Fruit fly (Drosophila melanogaster) whole organism, wandering third instar larva: ENCODE results near the gene CG43355.

Experiments
- Abd-B ChIP-seq: fragments of >200 bp; optimal IDR thresholded peaks from 2 replicates; lab custom pipeline; 2017; ENCODE audit warnings: missing biosample characterization, missing genetic modification characterization
- CG32264 ChIP-seq: fragments of 200-800 bp; sonication (Bioruptor generic); optimal IDR thresholded peaks from 2 replicates; lab custom pipeline; 2016; ENCODE audit warnings: missing biosample characterization, missing genetic modification characterization
- CG9705 ChIP-seq: fragments of 200-800 bp; sonication (Bioruptor generic); optimal IDR thresholded peaks from 2 replicates; lab custom pipeline; 2018; ENCODE audit warnings: missing biosample characterization, mild to moderate bottlenecking, missing genetic modification characterization
- CrebA ChIP-seq: fragments of 200-800 bp; sonication (Bioruptor generic); optimal IDR thresholded peaks from 2 replicates; lab custom pipeline; 2016; ENCODE audit warnings: missing biosample characterization, mild to moderate bottlenecking, missing genetic modification characterization, borderline replicate concordance
- Dfd ChIP-seq: fragments of >200 bp; optimal IDR thresholded peaks from 2 replicates; lab custom pipeline; 2017; ENCODE audit warnings: missing biosample characterization, missing genetic modification characterization
- Dif ChIP-seq: fragments of 200-275, 200-300 bp; sonication (Bioruptor generic); optimal IDR thresholded peaks from 2 replicates; lab custom pipeline; 2018; ENCODE audit warnings: missing biosample characterization, missing genetic modification characterization; ENCODE audit not compliant: partially characterized antibody
- GATAd ChIP-seq: sonication (Bioruptor generic); optimal IDR thresholded peaks from 2 replicates; lab custom pipeline; 2016; ENCODE audit warnings: missing biosample characterization, missing genetic modification characterization
- HLH106 ChIP-seq: fragments of 200-800 bp; optimal IDR thresholded peaks from 3 replicates; lab custom pipeline; 2019; ENCODE audit warnings: missing biosample characterization, mild to moderate bottlenecking, missing genetic modification characterization, moderate library complexity
- Hnf4 ChIP-seq: fragments of 200-800 bp; sonication (Bioruptor generic); optimal IDR thresholded peaks from 2 replicates; lab custom pipeline; 2016; ENCODE audit warnings: missing biosample characterization, mild to moderate bottlenecking, missing genetic modification characterization
- Hr78 ChIP-seq: fragments of >200 bp; optimal IDR thresholded peaks from 2 replicates; lab custom pipeline; 2017; ENCODE audit warnings: missing biosample characterization, missing genetic modification characterization
- Hr83 ChIP-seq: fragments of 200-300 bp; sonication (Bioruptor generic); optimal IDR thresholded peaks from 2 replicates; lab custom pipeline; 2016; ENCODE audit warnings: missing biosample characterization, mild to moderate bottlenecking, missing genetic modification characterization, moderate library complexity; ENCODE audit not compliant: poor library complexity, severe bottlenecking
- Jra ChIP-seq: sonication (Bioruptor generic); optimal IDR thresholded peaks from 2 replicates; lab custom pipeline; 2016; ENCODE audit warnings: missing biosample characterization, missing genetic modification characterization
- Mio ChIP-seq: sonication (Bioruptor generic); optimal IDR thresholded peaks from 2 replicates; lab custom pipeline; 2016; ENCODE audit warnings: missing biosample characterization, missing genetic modification characterization
- Myc ChIP-seq: fragments of >200 bp; optimal IDR thresholded peaks from 2 replicates; lab custom pipeline; 2017
- N ChIP-seq: fragments of >200 bp; optimal IDR thresholded peaks from 2 replicates; lab custom pipeline; 2018; ENCODE audit warnings: missing biosample characterization, missing external identifiers, missing genetic modification characterization
- OdsH ChIP-seq: fragments of 200-800 bp; sonication (Bioruptor generic); optimal IDR thresholded peaks from 2 replicates; lab custom pipeline; 2016; ENCODE audit warnings: missing biosample characterization, mild to moderate bottlenecking, missing genetic modification characterization
- Rel ChIP-seq, 2 experiments: fragments of 200-800 bp; sonication (Bioruptor generic) in 1 of 2; optimal IDR thresholded peaks; 2 replicates in 1 of 2; 3 replicates in 1 of 2; lab custom pipeline; 2016 to 2019; ENCODE audit warnings: mild to moderate bottlenecking in 2 of 2, missing biosample characterization in 2 of 2, missing genetic modification characterization in 2 of 2, moderate library complexity in 1 of 2
- Vsx2 ChIP-seq: fragments of 200-300, 225-300 bp; sonication (Bioruptor generic); optimal IDR thresholded peaks from 2 replicates; lab custom pipeline; 2018; ENCODE audit warnings: missing biosample characterization, missing genetic modification characterization; ENCODE audit not compliant: partially characterized antibody
- br ChIP-seq: fragments of 200-800 bp; sonication (Bioruptor generic); optimal IDR thresholded peaks from 2 replicates; lab custom pipeline; 2016; ENCODE audit warnings: missing biosample characterization, missing genetic modification characterization
- brk ChIP-seq: fragments of 200-800 bp; sonication (Bioruptor generic); optimal IDR thresholded peaks from 2 replicates; lab custom pipeline; 2016; ENCODE audit warnings: missing biosample characterization, mild to moderate bottlenecking, missing genetic modification characterization
- dl ChIP-seq, 2 experiments: fragments of 175-275, 200-275 bp in 1 of 2; fragments of 200-275 bp in 1 of 2; sonication (Bioruptor generic); optimal IDR thresholded peaks; lab custom pipeline; 2018; ENCODE audit warnings: mild to moderate bottlenecking in 2 of 2, missing biosample characterization in 2 of 2, missing genetic modification characterization in 2 of 2, moderate library complexity in 2 of 2; ENCODE audit not compliant: partially characterized antibody in 2 of 2, insufficient read depth in 1 of 2
- dmrt93B ChIP-seq: fragments of 200-800 bp; sonication (Bioruptor generic); optimal IDR thresholded peaks from 2 replicates; lab custom pipeline; 2018; ENCODE audit warnings: missing biosample characterization, mild to moderate bottlenecking, missing genetic modification characterization
- dsf ChIP-seq: sonication (Bioruptor generic); optimal IDR thresholded peaks from 2 replicates; lab custom pipeline; 2016; ENCODE audit warnings: missing biosample characterization, missing genetic modification characterization, borderline replicate concordance
- ey ChIP-seq: fragments of 200-800 bp; sonication (Bioruptor generic); optimal IDR thresholded peaks from 2 replicates; lab custom pipeline; 2016; ENCODE audit warnings: missing biosample characterization, missing genetic modification characterization
- foxo ChIP-seq, 2 experiments: fragments of 200-800 bp; sonication (Bioruptor generic); optimal IDR thresholded peaks; 2 replicates in 1 of 2; 3 replicates in 1 of 2; lab custom pipeline; 2016 to 2017; ENCODE audit warnings: missing biosample characterization in 2 of 2, missing genetic modification characterization in 2 of 2
- fru ChIP-seq: fragments of 200-800 bp; sonication (Bioruptor generic); optimal IDR thresholded peaks from 3 replicates; lab custom pipeline; 2016; ENCODE audit warnings: missing biosample characterization, mild to moderate bottlenecking, missing genetic modification characterization
- h ChIP-seq: fragments of 200-800 bp; sonication (Bioruptor generic); optimal IDR thresholded peaks from 3 replicates; lab custom pipeline; 2016; ENCODE audit warnings: missing biosample characterization, mild to moderate bottlenecking, missing genetic modification characterization
- jim ChIP-seq: fragments of 175-275, 200-325 bp; sonication (Bioruptor generic); optimal IDR thresholded peaks from 2 replicates; lab custom pipeline; 2016; ENCODE audit warnings: missing biosample characterization, mild to moderate bottlenecking, missing genetic modification characterization
- lola ChIP-seq: fragments of >200 bp; optimal IDR thresholded peaks from 2 replicates; lab custom pipeline; 2017; ENCODE audit warnings: missing biosample characterization, missing genetic modification characterization
- pan ChIP-seq: fragments of >200 bp; optimal IDR thresholded peaks from 2 replicates; lab custom pipeline; 2017
- psq ChIP-seq: fragments of 200-800 bp; sonication (Bioruptor generic); optimal IDR thresholded peaks from 3 replicates; lab custom pipeline; 2017; ENCODE audit warnings: missing biosample characterization, mild to moderate bottlenecking, missing genetic modification characterization, moderate library complexity
- rgr ChIP-seq: fragments of 200-800 bp; sonication (Bioruptor generic); optimal IDR thresholded peaks from 3 replicates; lab custom pipeline; 2016; ENCODE audit warnings: missing biosample characterization, mild to moderate bottlenecking, missing genetic modification characterization
- sage ChIP-seq: fragments of 200-800 bp; sonication (Bioruptor generic); optimal IDR thresholded peaks from 2 replicates; lab custom pipeline; 2016; ENCODE audit warnings: missing biosample characterization, mild to moderate bottlenecking, missing genetic modification characterization
- sv ChIP-seq: fragments of 200-800 bp; sonication (Bioruptor generic); optimal IDR thresholded peaks from 3 replicates; lab custom pipeline; 2016; ENCODE audit warnings: missing biosample characterization, missing genetic modification characterization
- usp ChIP-seq: fragments of >200 bp; optimal IDR thresholded peaks from 2 replicates; lab custom pipeline; 2017; ENCODE audit warnings: missing biosample characterization, missing genetic modification characterization
- woc ChIP-seq: sonication (Bioruptor generic); optimal IDR thresholded peaks from 2 replicates; lab custom pipeline; 2016; ENCODE audit warnings: missing biosample characterization, mild to moderate bottlenecking, missing genetic modification characterization

The CG43355 gene

dm6 chr2L:11516526-11517441, 32.3 kb downstream of the CG43355 start, which contains the start of the genes Dlg5 and CG4970 (continued):
- TF ChIP-seq Myc (lab: Kevin White, UChicago) (peak; percentile 58), Mio (GFP tag; lab: Kevin White, UChicago) (no peak), dsf (no peak), jim (GFP tag; lab: Kevin White, UChicago) (peak; percentile 40), rgr (no peak), Hr83 (GFP tag; lab: Kevin White, UChicago) (no peak)
- TF ChIP-seq, all 38 proteins: peak for 5

DNA sequence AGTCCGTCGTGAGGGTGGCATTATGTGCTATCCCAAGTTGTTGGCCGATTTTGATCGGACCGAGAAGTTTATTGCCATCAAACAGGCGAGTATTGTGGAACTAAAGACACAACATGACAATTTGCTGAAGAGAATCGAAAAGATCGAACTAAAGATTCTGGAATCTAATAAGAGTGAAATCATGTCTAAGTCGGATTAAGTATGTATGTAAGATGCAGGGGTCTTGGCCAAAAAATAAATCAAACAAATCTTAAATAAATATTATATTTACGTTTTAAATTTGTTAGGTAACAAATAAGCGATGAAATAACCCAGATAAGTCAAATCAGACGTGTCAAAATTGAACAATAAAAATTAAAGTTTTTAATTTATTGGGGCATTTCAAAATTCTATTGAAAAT, 35.0 kb downstream of the CG43355 start, which contains the start of gene CG14929:
Gene CG14929, plus strand, starts transcription at position 301 of the 400 bp plus-strand sequence.
- TF ChIP-seq Mio (GFP tag; lab: Kevin White, UChicago) = no peak
- TF ChIP-seq Myc (lab: Kevin White, UChicago) = no peak
- no peak for TF ChIP-seq lola (GFP tag; lab: Kevin White, UChicago)

- TF ChIP-seq Dif (no peak), brk (GFP tag; lab: Kevin White, UChicago) (no peak), HLH106 (tag; lab: Kevin White, UChicago) (no peak), dl (GFP tag; optimal IDR thresholded peaks at IDR 0.05; lab: Kevin White, UChicago; ENCODE audit: insufficient read depth in 1 of 2, partially characterized antibody in 2 of 2) (no peak), Hr83 (GFP tag; lab: Kevin White, UChicago) (no peak), CrebA (GFP tag; lab: Kevin White, UChicago) (no peak), psq (GFP tag; lab: Kevin White, UChicago) (no peak), Myc (lab: Kevin White, UChicago) (no peak), Abd-B (GFP tag; lab: Kevin White, UChicago) (no peak), pan (lab: Kevin White, UChicago) (no peak), br (GFP tag; lab: Kevin White, UChicago) (no peak), sv (GFP tag; lab: Kevin White, UChicago) (no peak), ey (GFP tag; lab: Kevin White, UChicago) (no peak), foxo (GFP tag; optimal IDR thresholded peaks at IDR 0.05; lab: Kevin White, UChicago) (no peak), sage (no peak), CG32264 (GFP tag; lab: Kevin White, UChicago) (no peak), Hnf4 (no peak), Vsx2 (GFP tag; lab: Kevin White, UChicago) (no peak)
These were observed 36.7 kb downstream of the CG43355 start, which contains the start of gene CG14930 for dm6 chr2L:11521185-11521584. CG14930 (minus strand) TSS chr2L:11521285.

DNA sequence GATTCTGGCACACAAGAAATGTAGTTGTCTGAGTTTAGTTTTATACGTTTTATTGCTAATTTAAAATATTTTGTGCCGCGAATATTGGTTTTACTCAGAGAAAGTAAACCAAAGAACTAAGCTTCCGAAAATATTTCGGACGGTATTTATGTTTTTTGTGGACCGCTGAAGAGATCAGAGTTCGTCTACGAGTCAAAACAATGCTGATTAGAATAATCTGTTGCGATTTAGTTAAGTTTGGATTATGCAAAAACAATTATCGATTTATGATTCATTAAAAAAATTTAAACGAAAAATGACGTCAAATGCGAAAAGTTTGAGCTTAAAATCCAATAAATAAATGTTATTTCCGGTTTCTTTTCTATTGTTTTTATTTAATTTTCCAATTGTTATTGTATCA, 38.2 kb downstream of the CG43355 start, which contains the start of gene CG43153:
Gene CG43153, minus strand, starts transcription at position 101 of the 400 bp plus-strand sequence.
- TF ChIP-seq sage (no peak), foxo (GFP tag; optimal IDR thresholded peaks at IDR 0.05; lab: Kevin White, UChicago) (no peak), jim (GFP tag; lab: Kevin White, UChicago) (no peak), Rel (GFP tag; optimal IDR thresholded peaks at IDR 0.05; lab: Kevin White, UChicago) (no peak), Rel (tag; optimal IDR thresholded peaks at IDR 0.05; lab: Kevin White, UChicago) (no peak), woc (no peak)
- TF ChIP-seq, all 38 proteins: peak for 0

dm6 chr2L:11528129-11528589, 43.7 kb downstream of the CG43355 start, which contains the start of gene CG31705:
CG31705 (minus strand) TSS chr2L:11528205.
- TF ChIP-seq dsf (no peak), HLH106 (tag; lab: Kevin White, UChicago) (peak; percentile 64), Jra (GFP tag; lab: Kevin White, UChicago) (no peak), rgr (peak; percentile 51), Myc (lab: Kevin White, UChicago) (no peak), Hr83 (GFP tag; lab: Kevin White, UChicago) (no peak), woc (no peak), psq (GFP tag; lab: Kevin White, UChicago) (peak; percentile 60), Dfd (peak; percentile 51), Dif (peak; percentile 23), lola (GFP tag; lab: Kevin White, UChicago) (no peak), sage (no peak), N (GFP tag; lab: Kevin White, UChicago) (no peak), jim (GFP tag; lab: Kevin White, UChicago) (no peak), usp (GFP tag; lab: Kevin White, UChicago) (no peak), CG9705 (GFP tag; lab: Kevin White, UChicago) (no peak), pan (lab: Kevin White, UChicago) (no peak), OdsH (GFP tag; lab: Kevin White, UChicago) (peak; percentile 49), h (GFP tag; lab: Kevin White, UChicago) (peak; percentile 12), Hnf4 (no peak), GATAd (GFP tag; lab: Kevin White, UChicago) (no peak), CG32264 (GFP tag; lab: Kevin White, UChicago) (no peak), dmrt93B (peak; percentile 69), Abd-B (GFP tag; lab: Kevin White, UChicago) (no peak), sv (GFP tag; lab: Kevin White, UChicago) (no peak), br (GFP tag; lab: Kevin White, UChicago) (peak; percentile 4), fru (peak; percentile 13), Hr78 (GFP tag; lab: Kevin White, UChicago) (no peak)
